Worm (Caenorhabditis elegans) whole organism, early embryonic: ENCODE measurements around the gene spp-13.

Experiments used
- F13C5.2 ChIP-seq: sonication (generic microtip); optimal IDR thresholded peaks from 2 replicates; lab custom pipeline; 2017; ENCODE audit warnings: mild to moderate bottlenecking, missing genetic modification characterization, inconsistent platforms, missing compliant biosample characterization
- aly-1 ChIP-seq: sonication (generic microtip); optimal IDR thresholded peaks from 2 replicates; lab custom pipeline; 2016; ENCODE audit warnings: missing genetic modification characterization, missing compliant biosample characterization
- ama-1 ChIP-seq: fragments of 150-350 bp; optimal IDR thresholded peaks from 2 replicates; lab custom pipeline; 2014
- ceh-36 ChIP-seq: sonication (generic microtip); optimal IDR thresholded peaks from 2 replicates; lab custom pipeline; 2016; ENCODE audit warnings: missing genetic modification characterization, inconsistent platforms, missing compliant biosample characterization
- ets-7 ChIP-seq: sonication (generic microtip); optimal IDR thresholded peaks from 2 replicates; lab custom pipeline; 2016; ENCODE audit warnings: missing genotype, missing genetic modification characterization, missing compliant biosample characterization
- flt-1 ChIP-seq: fragments of 200-800 bp; sonication (Bioruptor generic); IDR thresholded peaks from 2 replicates; pipeline ENCODE4 v1.3.6; 2022; ENCODE audit warnings: missing genetic modification characterization, missing compliant biosample characterization
- hmbx-1 ChIP-seq: sonication (generic microtip); optimal IDR thresholded peaks from 2 replicates; lab custom pipeline; 2016; ENCODE audit warnings: mild to moderate bottlenecking, missing genetic modification characterization, missing compliant biosample characterization
- hmg-4 ChIP-seq: fragments of 200-800 bp; sonication (Bioruptor generic); optimal IDR thresholded peaks from 2 replicates; lab custom pipeline; 2018; ENCODE audit warnings: mild to moderate bottlenecking, missing genetic modification characterization, missing compliant biosample characterization
- pes-1 ChIP-seq: fragments of 200-800 bp; sonication (Bioruptor generic); IDR thresholded peaks from 2 replicates; pipeline ENCODE4 v1.3.6; 2022; ENCODE audit warnings: missing genetic modification reagents, missing genetic modification characterization, missing compliant biosample characterization
- sea-1 ChIP-seq: fragments of 200-800 bp; sonication (Bioruptor generic); conservative IDR thresholded peaks from 2 replicates; pipeline ENCODE4 v1.3.6; 2022; ENCODE audit warnings: missing genetic modification characterization, missing compliant biosample characterization
- tbx-11 ChIP-seq: fragments of 200-800 bp; sonication (Bioruptor generic); IDR thresholded peaks from 2 replicates; pipeline ENCODE4 v1.3.6; 2022; ENCODE audit warnings: missing genetic modification characterization, missing compliant biosample characterization
- tbx-37 ChIP-seq: fragments of 200-800 bp; sonication (Bioruptor generic); conservative IDR thresholded peaks from 2 replicates; pipeline ENCODE4 v1.3.6; 2022; ENCODE audit warnings: missing genetic modification reagents, missing genetic modification characterization, missing compliant biosample characterization
- tra-4 ChIP-seq: sonication (generic microtip); optimal IDR thresholded peaks from 2 replicates; lab custom pipeline; 2017; ENCODE audit warnings: missing genetic modification characterization, missing compliant biosample characterization

- TF ChIP-seq ama-1 (no peak), sea-1 (GFP tag; lab: Robert Waterston, UW) (no peak), ceh-36 (tag; lab: Kevin White, UChicago) (no peak), tra-4 (no peak), pes-1 (GFP tag; lab: Robert Waterston, UW) (0 out of 2 replicates have a peak, but pooled peaks have one; percentile 21), flt-1 (GFP tag; lab: Robert Waterston, UW) (no peak; the same call in 1 of the 2 replicates), hmbx-1 (tag; lab: Kevin White, UChicago) (no peak), ets-7 (tag; lab: Kevin White, UChicago) (no peak), tbx-37 (GFP tag; lab: Robert Waterston, UW) (no peak), aly-1 (tag; lab: Kevin White, UChicago) (no peak), hmg-4 (GFP tag; lab: Kevin White, UChicago) (no peak), F13C5.2 (tag; lab: Kevin White, UChicago) (no peak), tbx-11 (GFP tag; lab: Robert Waterston, UW) (no peak)
Measured at ce11 chrX:8419252-8419651, 928 bp upstream of the spp-13 start.
